Fruit fly (Drosophila melanogaster) whole organism, embryonic: ENCODE data around the gene ND-23.

Experiments
- Aef1 ChIP-seq: fragments of 200-800 bp; sonication (Bioruptor generic); IDR thresholded peaks from 3 replicates; pipeline ENCODE4 v1.3.6; 2022; ENCODE audit warnings: missing biosample characterization, missing genetic modification characterization
- Antp ChIP-seq: fragments of 200-800 bp; sonication (Bioruptor generic); optimal IDR thresholded peaks from 3 replicates; lab custom pipeline; 2016; ENCODE audit warnings: missing biosample characterization, missing genetic modification characterization
- CG10209 ChIP-seq: fragments of 200-800 bp; sonication (Bioruptor generic); optimal IDR thresholded peaks from 3 replicates; lab custom pipeline; 2017; ENCODE audit warnings: missing biosample characterization, mild to moderate bottlenecking, missing genetic modification characterization, missing genetic modification reagents
- CG10366 ChIP-seq: fragments of 200-800 bp; sonication (Bioruptor generic); IDR thresholded peaks from 2 replicates; pipeline ENCODE4 v1.3.6; 2022; ENCODE audit warnings: missing biosample characterization, missing genetic modification characterization
- CG15696 ChIP-seq: fragments of 200-800 bp; sonication (Bioruptor generic); optimal IDR thresholded peaks from 2 replicates; lab custom pipeline; 2019; ENCODE audit warnings: missing biosample characterization, mild to moderate bottlenecking, missing genetic modification characterization, moderate library complexity
- CG1603 ChIP-seq: fragments of 200-800 bp; sonication (Bioruptor generic); optimal IDR thresholded peaks from 2 replicates; lab custom pipeline; 2019; ENCODE audit warnings: missing biosample characterization, mild to moderate bottlenecking, missing genetic modification characterization, moderate library complexity
- CG17361 ChIP-seq: fragments of 200-800 bp; sonication (Bioruptor generic); IDR thresholded peaks from 3 replicates; pipeline ENCODE4 v1.3.6; 2022; ENCODE audit warnings: missing biosample characterization, missing genetic modification characterization
- CG17912 ChIP-seq: fragments of 200-800 bp; sonication (Bioruptor generic); optimal IDR thresholded peaks from 2 replicates; lab custom pipeline; 2018; ENCODE audit warnings: missing biosample characterization, mild to moderate bottlenecking, missing genetic modification characterization
- CG1832 ChIP-seq: fragments of 200-800 bp; sonication (Bioruptor generic); optimal IDR thresholded peaks from 2 replicates; lab custom pipeline; 2017; ENCODE audit warnings: missing biosample characterization, mild to moderate bottlenecking, missing genetic modification characterization, inconsistent platforms
- CG18476 ChIP-seq: fragments of 200-800 bp; sonication (Bioruptor generic); optimal IDR thresholded peaks from 2 replicates; lab custom pipeline; 2016; ENCODE audit warnings: missing biosample characterization, mild to moderate bottlenecking, missing genetic modification characterization
- CG18619 ChIP-seq: fragments of 200-800 bp; sonication (Bioruptor generic); optimal IDR thresholded peaks from 3 replicates; lab custom pipeline; 2017; ENCODE audit warnings: missing biosample characterization, mild to moderate bottlenecking, missing genetic modification characterization
- CG3281 ChIP-seq: fragments of 200-800 bp; sonication (Bioruptor generic); optimal IDR thresholded peaks from 3 replicates; lab custom pipeline; 2017; ENCODE audit warnings: missing biosample characterization, mild to moderate bottlenecking, missing genetic modification characterization
- CG34224 ChIP-seq: fragments of 200-800 bp; sonication (Bioruptor generic); IDR thresholded peaks from 3 replicates; pipeline ENCODE4 v1.3.6; 2022; ENCODE audit warnings: missing biosample characterization, missing genetic modification characterization; ENCODE audit not compliant: partially characterized antibody
- CG4820 ChIP-seq: fragments of 200-800 bp; sonication (Bioruptor generic); optimal IDR thresholded peaks from 3 replicates; lab custom pipeline; 2016; ENCODE audit warnings: missing biosample characterization, missing genetic modification characterization
- CG6272 ChIP-seq: fragments of 200-800 bp; sonication (Bioruptor generic); IDR thresholded peaks from 2 replicates; pipeline ENCODE4 v1.3.6; 2022; ENCODE audit warnings: missing biosample characterization, missing genetic modification characterization
- CG8388 ChIP-seq: fragments of 200-800 bp; sonication (Bioruptor generic); optimal IDR thresholded peaks from 2 replicates; lab custom pipeline; 2019; ENCODE audit warnings: missing biosample characterization, mild to moderate bottlenecking, missing genetic modification characterization, moderate library complexity
- Dad ChIP-seq: fragments of 200-800 bp; sonication (Bioruptor generic); optimal IDR thresholded peaks from 3 replicates; lab custom pipeline; 2016; ENCODE audit warnings: missing biosample characterization, missing genetic modification characterization
- E2f2 ChIP-seq: fragments of 200-800 bp; sonication (Bioruptor generic); IDR thresholded peaks from 2 replicates; pipeline ENCODE4 v1.3.6; 2022; ENCODE audit warnings: missing biosample characterization, missing genetic modification characterization
- Hand ChIP-seq: fragments of 200-800 bp; sonication (Bioruptor generic); optimal IDR thresholded peaks from 2 replicates; lab custom pipeline; 2017; ENCODE audit warnings: mild to moderate bottlenecking, missing biosample characterization, missing genetic modification reagents, missing genetic modification characterization
- Kr ChIP-seq: fragments of 200-800 bp; sonication (Bioruptor generic); optimal IDR thresholded peaks from 2 replicates; lab custom pipeline; 2017; ENCODE audit warnings: missing biosample characterization, mild to moderate bottlenecking, missing genetic modification characterization
- Lpt ChIP-seq: fragments of >200 bp; optimal IDR thresholded peaks from 2 replicates; lab custom pipeline; 2018; ENCODE audit warnings: missing biosample characterization, missing genetic modification characterization
- Mes4 ChIP-seq: fragments of 200-800 bp; sonication (Bioruptor generic); optimal IDR thresholded peaks from 2 replicates; lab custom pipeline; 2016; ENCODE audit warnings: missing biosample characterization, missing genetic modification characterization
- PHDP ChIP-seq: fragments of 200-800 bp; sonication (Bioruptor generic); optimal IDR thresholded peaks from 3 replicates; lab custom pipeline; 2018; ENCODE audit warnings: missing biosample characterization, mild to moderate bottlenecking, missing genetic modification characterization, moderate library complexity
- Rx ChIP-seq: fragments of 200-800 bp; sonication (Bioruptor generic); IDR thresholded peaks from 2 replicates; pipeline ENCODE4 v1.3.6; 2022; ENCODE audit warnings: missing biosample characterization, missing genetic modification characterization
- Side ChIP-seq: fragments of 200-800 bp; sonication (Bioruptor generic); optimal IDR thresholded peaks from 2 replicates; lab custom pipeline; 2016; ENCODE audit warnings: missing biosample characterization, missing genetic modification characterization
- TFAM ChIP-seq: fragments of 200-800 bp; sonication (Bioruptor generic); optimal IDR thresholded peaks from 2 replicates; lab custom pipeline; 2017; ENCODE audit warnings: missing biosample characterization, missing genetic modification characterization, inconsistent platforms
- Vsx1 ChIP-seq: fragments of 200-800 bp; sonication (Bioruptor generic); optimal IDR thresholded peaks from 2 replicates; lab custom pipeline; 2017; ENCODE audit warnings: missing biosample characterization, mild to moderate bottlenecking, missing genetic modification characterization, missing genetic modification reagents
- aop ChIP-seq: fragments of 200-800 bp; sonication (Bioruptor generic); IDR thresholded peaks from 2 replicates; pipeline ENCODE4 v1.3.6; 2022; ENCODE audit warnings: missing biosample characterization, missing genetic modification characterization
- bcd ChIP-seq: fragments of 200-800 bp; sonication (Bioruptor generic); optimal IDR thresholded peaks from 2 replicates; lab custom pipeline; 2017; ENCODE audit warnings: missing biosample characterization, mild to moderate bottlenecking, missing genetic modification characterization
- crol ChIP-seq: fragments of 200-800 bp; sonication (Bioruptor generic); IDR thresholded peaks from 2 replicates; pipeline ENCODE4 v1.3.6; 2022; ENCODE audit warnings: missing biosample characterization, missing genetic modification characterization
- gfzf ChIP-seq: fragments of 200-800 bp; sonication (Bioruptor generic); optimal IDR thresholded peaks from 2 replicates; lab custom pipeline; 2016; ENCODE audit warnings: missing biosample characterization, mild to moderate bottlenecking, missing genetic modification characterization, moderate library complexity
- grn ChIP-seq: fragments of 200-800 bp; sonication (Bioruptor generic); optimal IDR thresholded peaks from 3 replicates; lab custom pipeline; 2017; ENCODE audit warnings: missing biosample characterization, missing genetic modification characterization
- gro ChIP-seq: fragments of 200-800 bp; sonication (Bioruptor generic); optimal IDR thresholded peaks from 2 replicates; lab custom pipeline; 2016; ENCODE audit warnings: missing biosample characterization, missing genetic modification characterization
- hkb ChIP-seq, 2 experiments: fragments of 200-800 bp in 1 of 2; fragments of >200 bp in 1 of 2; sonication (Bioruptor generic) in 1 of 2; IDR thresholded peaks in 1 of 2; optimal IDR thresholded peaks in 1 of 2; 2 replicates each; pipeline versions ENCODE4 v1.3.6 to Lab custom; 2017 to 2022; ENCODE audit warnings: missing biosample characterization in 1 of 2, missing genetic modification characterization in 1 of 2
- lbe ChIP-seq: fragments of 200-800 bp; sonication (Bioruptor generic); optimal IDR thresholded peaks from 2 replicates; lab custom pipeline; 2016; ENCODE audit warnings: missing biosample characterization, mild to moderate bottlenecking, missing genetic modification characterization
- mam ChIP-seq: fragments of 200-800 bp; sonication (Bioruptor generic); optimal IDR thresholded peaks from 3 replicates; lab custom pipeline; 2016; ENCODE audit warnings: missing biosample characterization, missing genetic modification characterization
- nerfin-1 ChIP-seq: fragments of 200-800 bp; sonication (Bioruptor generic); optimal IDR thresholded peaks from 3 replicates; lab custom pipeline; 2019; ENCODE audit warnings: missing biosample characterization, mild to moderate bottlenecking, missing genetic modification characterization, moderate library complexity
- onecut ChIP-seq: fragments of 200-800 bp; sonication (Bioruptor generic); IDR thresholded peaks from 2 replicates; pipeline ENCODE4 v1.3.6; 2022; ENCODE audit warnings: missing biosample characterization, missing genetic modification characterization
- org-1 ChIP-seq: fragments of 200-800 bp; sonication (Bioruptor generic); optimal IDR thresholded peaks from 2 replicates; lab custom pipeline; 2017; ENCODE audit warnings: missing biosample characterization, missing genetic modification characterization
- otp ChIP-seq: fragments of 200-800 bp; sonication (Bioruptor generic); IDR thresholded peaks from 3 replicates; pipeline ENCODE4, ENCODE4 v1.3.6; 2022; ENCODE audit warnings: missing biosample characterization, missing genetic modification characterization
- rib ChIP-seq: fragments of 200-800 bp; sonication (Bioruptor generic); IDR thresholded peaks from 2 replicates; pipeline ENCODE4 v1.3.6; 2022; ENCODE audit warnings: missing biosample characterization, missing genetic modification characterization
- row ChIP-seq: fragments of 200-800 bp; sonication (Bioruptor generic); IDR thresholded peaks from 3 replicates; pipeline ENCODE4 v1.3.6; 2022; ENCODE audit warnings: missing biosample characterization, missing genetic modification characterization
- seq ChIP-seq: fragments of 200-800 bp; sonication (Bioruptor generic); IDR thresholded peaks from 2 replicates; pipeline ENCODE4 v1.3.6; 2022; ENCODE audit warnings: missing biosample characterization, missing genetic modification characterization
- sqz ChIP-seq: fragments of 200-800 bp; sonication (Bioruptor generic); optimal IDR thresholded peaks from 3 replicates; lab custom pipeline; 2018; ENCODE audit warnings: missing biosample characterization, mild to moderate bottlenecking, missing genetic modification characterization
- ssp ChIP-seq: fragments of 200-800 bp; sonication (Bioruptor generic); IDR thresholded peaks from 2 replicates; pipeline ENCODE4 v1.3.6; 2022; ENCODE audit warnings: missing biosample characterization, missing genetic modification characterization
- tup ChIP-seq: fragments of 200-800 bp; sonication (Bioruptor generic); optimal IDR thresholded peaks from 2 replicates; lab custom pipeline; 2016; ENCODE audit warnings: missing biosample characterization, mild to moderate bottlenecking, missing genetic modification characterization, moderate library complexity
- tx ChIP-seq: fragments of 200-800 bp; sonication (Bioruptor generic); optimal IDR thresholded peaks from 2 replicates; lab custom pipeline; 2016; ENCODE audit warnings: missing biosample characterization, missing genetic modification characterization
- vfl ChIP-seq: fragments of 200-800 bp; sonication (Bioruptor generic); optimal IDR thresholded peaks from 2 replicates; lab custom pipeline; 2016; ENCODE audit warnings: missing biosample characterization, missing genetic modification characterization
- zf30C ChIP-seq: fragments of 200-800 bp; sonication (Bioruptor generic); optimal IDR thresholded peaks from 3 replicates; lab custom pipeline; 2018; ENCODE audit warnings: missing biosample characterization, mild to moderate bottlenecking, missing genetic modification characterization

The ND-23 gene

DNA sequence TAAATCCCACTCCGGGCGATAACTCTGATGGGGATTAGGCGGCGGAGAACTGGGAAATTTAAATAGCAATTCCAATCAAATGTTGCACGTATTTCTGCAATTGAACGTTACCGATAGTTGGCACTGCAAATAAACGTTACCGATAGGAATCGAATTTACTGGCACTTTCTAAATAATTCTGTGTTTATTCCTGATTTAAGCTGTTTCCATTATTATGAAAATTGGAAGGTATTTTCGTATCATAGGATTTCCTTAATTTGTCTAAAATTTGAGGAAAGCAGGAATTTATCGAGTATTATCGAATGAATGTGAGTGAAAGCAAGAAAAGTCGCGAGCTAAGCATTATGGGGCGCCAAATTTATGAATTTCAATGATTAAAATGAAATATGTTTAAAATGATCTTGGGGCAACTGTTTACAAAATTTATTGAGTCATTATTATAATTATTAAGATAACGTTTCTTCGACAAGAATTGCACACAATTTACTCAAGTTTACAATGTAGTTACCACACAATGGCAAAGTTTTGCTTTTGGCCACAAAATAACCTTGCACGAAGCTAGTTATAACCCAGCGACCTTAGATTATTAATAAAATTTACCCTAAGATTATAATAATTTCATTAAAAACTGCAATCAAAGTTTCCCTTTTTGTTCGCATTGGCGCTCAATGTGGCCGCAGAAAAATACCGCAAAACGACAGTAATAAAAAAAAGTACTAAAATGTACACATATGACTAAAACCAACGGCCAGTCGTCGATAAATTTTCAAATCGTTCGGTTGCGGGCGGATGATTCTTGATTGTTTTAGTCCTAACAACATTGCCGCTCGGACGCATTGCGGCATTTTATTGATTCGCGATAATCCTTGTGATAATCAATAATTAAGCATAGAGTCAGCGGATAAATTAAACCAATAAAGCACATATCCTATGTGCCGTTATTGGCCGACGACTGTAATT lies 33.1 kb downstream of the ND-23 start, which contains the start of gene alpha-Man-IIb (continued):
- peak; percentile 12; the same call in 1 of the 2 replicates for TF ChIP-seq CG10366 (GFP tag; lab: Robert Waterston, UW)
- TF ChIP-seq CG34224: peak; percentile 92
- no peak for TF ChIP-seq Side (GFP tag; lab: Kevin White, UChicago)
- no peak for TF ChIP-seq CG6272 (GFP tag; lab: Robert Waterston, UW)
- TF ChIP-seq CG18619: no peak
- no peak for TF ChIP-seq aop (GFP tag; lab: Robert Waterston, UW)
- TF ChIP-seq grn: no peak
- TF ChIP-seq CG10209 (GFP tag; lab: Kevin White, UChicago): peak; percentile 5
- no peak for TF ChIP-seq vfl
- peak; percentile 93 for TF ChIP-seq E2f2 (GFP tag; lab: Robert Waterston, UW)
- no peak for TF ChIP-seq TFAM
- TF ChIP-seq bcd: no peak
- TF ChIP-seq mam (GFP tag; lab: Kevin White, UChicago): peak; percentile 9
- no peak for TF ChIP-seq CG1832
- no peak for TF ChIP-seq Kr
- peak; percentile 51; the same call in 1 of the 3 replicates for TF ChIP-seq otp (GFP tag; lab: Robert Waterston, UW)
- TF ChIP-seq seq: no peak
- peak; percentile 84 for TF ChIP-seq gfzf (GFP tag; lab: Kevin White, UChicago)
- TF ChIP-seq crol: no peak
- TF ChIP-seq tx (GFP tag; lab: Kevin White, UChicago): no peak
- TF ChIP-seq tup (GFP tag; lab: Kevin White, UChicago): peak; percentile 15
- TF ChIP-seq onecut: peak; percentile 92
- no peak for TF ChIP-seq zf30C (GFP tag; lab: Kevin White, UChicago)
- TF ChIP-seq Antp (GFP tag; lab: Kevin White, UChicago): no peak
- TF ChIP-seq ssp (GFP tag; lab: Robert Waterston, UW): 0 out of 2 replicates have a peak, but pooled peaks have one; percentile 13
- no peak for TF ChIP-seq Lpt (GFP tag; lab: Kevin White, UChicago)
- no peak for TF ChIP-seq Mes4 (GFP tag; lab: Kevin White, UChicago)
- TF ChIP-seq Dad (GFP tag; lab: Kevin White, UChicago): no peak
- peak; percentile 1 for TF ChIP-seq CG3281
- TF ChIP-seq CG18476 (GFP tag; lab: Kevin White, UChicago): peak; percentile 4
- TF ChIP-seq rib: no peak
- TF ChIP-seq lbe (GFP tag; lab: Kevin White, UChicago): no peak
- TF ChIP-seq gro (GFP tag; lab: Kevin White, UChicago): no peak
- no peak for TF ChIP-seq org-1 (GFP tag; lab: Kevin White, UChicago)
- TF ChIP-seq nerfin-1 (tag; lab: Kevin White, UChicago): peak; percentile 36
- TF ChIP-seq CG8388 (GFP tag; lab: Kevin White, UChicago): no peak
- peak; percentile 43; the same call in 2 of the 3 replicates for TF ChIP-seq CG17361 (GFP tag; lab: Robert Waterston, UW)
- peak; percentile 15; the same call in 1 of the 3 replicates for TF ChIP-seq row (GFP tag; lab: Robert Waterston, UW)
- TF ChIP-seq hkb (optimal IDR thresholded peaks at IDR 0.05; lab: Kevin White, UChicago): no peak
- TF ChIP-seq hkb (GFP tag; IDR thresholded peaks at IDR 0.05; lab: Robert Waterston, UW): no peak
- no peak for TF ChIP-seq Vsx1 (GFP tag; lab: Kevin White, UChicago)
- no peak for TF ChIP-seq Rx (GFP tag; lab: Robert Waterston, UW)
- TF ChIP-seq Hand (GFP tag; lab: Kevin White, UChicago): no peak
- no peak for TF ChIP-seq CG15696 (tag; lab: Kevin White, UChicago)
- no peak for TF ChIP-seq CG17912 (GFP tag; lab: Kevin White, UChicago)
- TF ChIP-seq CG4820 (GFP tag; lab: Kevin White, UChicago): peak; percentile 20
- TF ChIP-seq CG1603: peak; percentile 53
- no peak for TF ChIP-seq Aef1
- no peak for TF ChIP-seq PHDP (tag; lab: Kevin White, UChicago)
- peak; percentile 49 for TF ChIP-seq sqz (GFP tag; lab: Kevin White, UChicago)
